Worm (Caenorhabditis elegans): Measurements from ENCODE around the gene elpc-4.

ce11 chrIV:8019772-8020496 lies 3.1 kb downstream of the elpc-4 start, which contains the start of gene dnc-4:
- TF ChIP-seq ama-1 (optimal IDR thresholded peaks at IDR 0.05): no peak
- TF ChIP-seq hmbx-1 (tag; optimal IDR thresholded peaks at IDR 0.05): no peak
- no peak for TF ChIP-seq aly-1 (tag; optimal IDR thresholded peaks at IDR 0.05)
- TF ChIP-seq scrt-1 (GFP tag; IDR thresholded peaks at IDR 0.05): no peak
- TF ChIP-seq ceh-13 (GFP tag; optimal IDR thresholded peaks at IDR 0.05): no peak
- TF ChIP-seq tbx-11 (GFP tag; IDR thresholded peaks at IDR 0.05): no peak
- no peak for TF ChIP-seq B0310.2 (tag; optimal IDR thresholded peaks at IDR 0.05)
- TF ChIP-seq tbx-37 (GFP tag; conservative IDR thresholded peaks at IDR 0.05): peak; percentile 40; the same call in 1 of the 2 replicates
- TF ChIP-seq ets-7 (tag; optimal IDR thresholded peaks at IDR 0.05): no peak
- TF ChIP-seq hnd-1 (tag; optimal IDR thresholded peaks at IDR 0.05): no peak
- TF ChIP-seq ceh-36 (tag; optimal IDR thresholded peaks at IDR 0.05): no peak
- no peak for TF ChIP-seq tra-4 (tag; optimal IDR thresholded peaks at IDR 0.05)
- TF ChIP-seq F13C5.2 (tag; optimal IDR thresholded peaks at IDR 0.05): peak; percentile 22
